Worm (Caenorhabditis elegans): Measurements from ENCODE around the gene egrh-1.
A peak's percentile ranks its signal among the peaks of the same experiment; 100 is the strongest.

The egrh-1 gene

DNA sequence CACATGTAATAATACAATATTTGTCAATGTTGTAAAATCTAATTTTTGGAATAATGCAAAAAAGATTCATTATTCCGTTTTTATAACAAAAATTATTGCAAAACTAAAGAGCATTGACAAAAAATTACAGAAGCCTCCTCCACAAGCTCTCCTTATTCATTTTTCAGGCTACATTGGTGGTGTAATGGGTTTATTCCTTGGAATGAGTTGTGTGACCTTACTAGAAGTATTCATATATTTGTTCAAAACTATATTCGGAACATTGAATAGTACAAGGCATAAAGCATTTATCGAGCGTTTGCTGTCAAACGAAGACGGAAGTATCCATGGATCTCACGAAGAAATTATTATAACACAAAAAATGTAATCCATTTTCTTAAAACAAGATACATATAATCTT lies 6.2 kb downstream of the egrh-1 start:
- no peak for TF ChIP-seq madf-9 (GFP tag; conservative IDR thresholded peaks at IDR 0.05)
- peak in 1 of 2 experiments; percentile 26 for TF ChIP-seq unc-62 (GFP tag; optimal IDR thresholded peaks at IDR 0.05 in 1 of 2)
- TF ChIP-seq unc-62 (tag; optimal IDR thresholded peaks at IDR 0.05): no peak

DNA sequence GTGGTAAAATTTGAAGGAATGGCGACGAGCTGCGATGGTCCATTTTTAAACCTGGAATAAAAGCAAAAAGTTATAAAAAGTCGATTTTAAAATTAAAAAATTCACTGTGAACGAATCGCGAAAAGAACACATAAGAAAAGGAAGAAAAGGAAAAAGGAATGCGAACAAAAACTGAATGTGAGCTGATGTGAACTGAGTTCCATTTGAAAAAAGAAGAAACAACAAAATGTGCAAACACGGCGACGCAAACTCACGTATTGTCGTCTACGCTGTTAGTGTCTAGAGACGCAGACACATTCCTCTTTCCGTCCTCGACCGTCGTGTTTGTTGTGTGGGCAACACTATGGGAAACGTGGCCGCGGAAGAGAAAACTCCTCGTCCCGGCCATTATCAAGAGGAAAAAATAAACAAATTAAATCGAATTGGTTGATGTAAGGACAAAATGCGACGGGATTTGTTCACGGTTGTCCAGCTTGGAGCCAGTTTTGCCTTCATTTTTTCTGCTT lies 8.0 kb downstream of the egrh-1 start, which contains the start of the genes C27C12.1 and C27C12.4:
TSS of gene C27C12.1 (minus strand) at position 51 of the 506 bp plus-strand sequence.
TSS of gene C27C12.4 (plus strand) at position 375 of the 506 bp plus-strand sequence.
- TF ChIP-seq nhr-76 (tag; optimal IDR thresholded peaks at IDR 0.05) (no peak), Y105C5A.15 (GFP tag; IDR thresholded peaks at IDR 0.05) (no peak), skn-1 (tag; optimal IDR thresholded peaks at IDR 0.05) (no peak), zag-1 (tag; optimal IDR thresholded peaks at IDR 0.05) (peak; percentile 22), duxl-1 (tag; optimal IDR thresholded peaks at IDR 0.05; ENCODE audit: poor library complexity) (peak; percentile 76), lir-3 (tag; optimal IDR thresholded peaks at IDR 0.05) (no peak), ces-1 (GFP tag; optimal IDR thresholded peaks at IDR 0.05) (no peak), mdt-29 (GFP tag; IDR thresholded peaks at IDR 0.05) (no peak), lin-1 (GFP tag; IDR thresholded peaks at IDR 0.05) (peak; percentile 35; the same call in 1 of the 2 replicates), daf-16 (GFP tag; optimal IDR thresholded peaks at IDR 0.05) (peak; percentile 8 to 61), daf-16 (tag; optimal IDR thresholded peaks at IDR 0.05) (peak; percentile 94), nhr-111 (GFP tag; optimal IDR thresholded peaks at IDR 0.05) (no peak), nhr-11 (tag; optimal IDR thresholded peaks at IDR 0.05) (peak; percentile 81), T20F7.1 (GFP tag; optimal IDR thresholded peaks at IDR 0.05) (peak; percentile 73), mxl-3 (GFP tag; optimal IDR thresholded peaks at IDR 0.05) (peak; percentile 90), nhr-25 (tag; optimal IDR thresholded peaks at IDR 0.05; ENCODE audit: borderline replicate concordance, insufficient read depth) (peak; percentile 31), dmd-9 (GFP tag; IDR thresholded peaks at IDR 0.05) (0 out of 2 replicates have a peak, but pooled peaks have one; percentile 18), saeg-2 (GFP tag; IDR thresholded peaks at IDR 0.05) (0 out of 2 replicates have a peak, but pooled peaks have one; percentile 19), nhr-10 (tag; optimal IDR thresholded peaks at IDR 0.05) (no peak), nhr-42 (GFP tag; IDR thresholded peaks at IDR 0.05) (0 out of 2 replicates have a peak, but pooled peaks have one; percentile 40), lin-39 (tag; optimal IDR thresholded peaks at IDR 0.05) (no peak), hlh-11 (tag; optimal IDR thresholded peaks at IDR 0.05) (peak; percentile 90), lin-13 (GFP tag; optimal IDR thresholded peaks at IDR 0.05) (peak; percentile 76), pqm-1 (tag; optimal IDR thresholded peaks at IDR 0.05) (no peak), R02D3.7 (tag; optimal IDR thresholded peaks at IDR 0.05) (no peak), unc-39 (tag; optimal IDR thresholded peaks at IDR 0.05) (no peak), lim-7 (GFP tag; IDR thresholded peaks at IDR 0.05) (no peak), ctbp-1 (GFP tag; IDR thresholded peaks at IDR 0.05) (peak; percentile 53; the same call in 1 of the 2 replicates), ceh-28 (tag; optimal IDR thresholded peaks at IDR 0.05) (no peak), pha-4 (GFP tag; IDR thresholded peaks at IDR 0.05) (no peak), pha-4 (tag; optimal IDR thresholded peaks at IDR 0.05) (peak; percentile 92), zip-2 (tag; optimal IDR thresholded peaks at IDR 0.05) (peak; percentile 57), rbr-2 (tag; optimal IDR thresholded peaks at IDR 0.05) (peak; percentile 86), vab-7 (GFP tag; IDR thresholded peaks at IDR 0.05) (no peak), T26A8.4 (GFP tag; IDR thresholded peaks at IDR 0.05) (peak; percentile 69), unc-130 (GFP tag; optimal IDR thresholded peaks at IDR 0.05) (peak; percentile 33), hif-1 (tag; optimal IDR thresholded peaks at IDR 0.05) (peak in 1 of 2 experiments; percentile 86), nhr-77 (tag; optimal IDR thresholded peaks at IDR 0.05) (peak; percentile 88), lsy-2 (tag; optimal IDR thresholded peaks at IDR 0.05) (peak; percentile 10 to 88), madf-9 (GFP tag; conservative IDR thresholded peaks at IDR 0.05) (peak; percentile 47; the same call in 1 of the 2 replicates), ceh-82 (tag; optimal IDR thresholded peaks at IDR 0.05) (no peak), fkh-10 (GFP tag; optimal IDR thresholded peaks at IDR 0.05) (peak; percentile 78), nhr-237 (tag; optimal IDR thresholded peaks at IDR 0.05) (no peak), mes-2 (tag; optimal IDR thresholded peaks at IDR 0.05; ENCODE audit: poor library complexity, severe bottlenecking) (peak; percentile 94), nhr-6 (tag; optimal IDR thresholded peaks at IDR 0.05) (peak; percentile 76), nhr-102 (tag; optimal IDR thresholded peaks at IDR 0.05) (peak; percentile 77), madf-5 (GFP tag; IDR thresholded peaks at IDR 0.05) (no peak), F37D6.2 (tag; optimal IDR thresholded peaks at IDR 0.05) (peak; percentile 58)
